Fruit fly (Drosophila melanogaster): Measurements from ENCODE around the gene S.

S gene

DNA sequence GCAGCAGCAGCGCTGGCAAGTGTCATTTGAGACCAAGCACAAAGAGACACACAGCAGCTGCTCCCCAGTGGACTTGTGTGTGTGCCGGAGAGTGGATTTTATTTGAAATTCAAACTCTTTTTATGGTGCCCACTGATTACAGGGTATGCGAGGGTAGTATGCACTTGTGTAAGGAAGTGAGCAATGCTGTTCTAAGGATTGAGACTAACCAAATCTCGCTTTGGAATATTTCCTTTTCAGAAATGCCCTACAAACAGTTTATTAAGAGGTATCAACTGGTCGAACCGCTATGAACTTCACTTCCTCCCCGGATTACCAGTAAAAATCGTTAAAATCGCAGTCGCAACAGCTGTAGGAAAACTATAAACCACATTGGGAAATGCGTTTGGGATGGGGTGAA, 1.9 kb downstream of the S start (continued):
- no peak for TF ChIP-seq chinmo (GFP tag; IDR thresholded peaks at IDR 0.05; ENCODE audit: partially characterized antibody)
- TF ChIP-seq Sox102F (GFP tag; optimal IDR thresholded peaks at IDR 0.05), result peak; percentile 97
- peak; percentile 45 for TF ChIP-seq Sry-β (GFP tag; optimal IDR thresholded peaks at IDR 0.05)
- TF ChIP-seq Six4 (GFP tag; optimal IDR thresholded peaks at IDR 0.05), result peak; percentile 94
- TF ChIP-seq CG3847 (GFP tag; IDR thresholded peaks at IDR 0.05), result peak; percentile 81
- peak; percentile 29 for TF ChIP-seq sd (tag; optimal IDR thresholded peaks at IDR 0.05)
- peak; percentile 92 for TF ChIP-seq CG11456 (GFP tag; IDR thresholded peaks at IDR 0.05)
- TF ChIP-seq HLH54F (GFP tag; optimal IDR thresholded peaks at IDR 0.05), result peak; percentile 87
- peak; percentile 36 for TF ChIP-seq CG13296 (GFP tag; optimal IDR thresholded peaks at IDR 0.05)
- peak; percentile 90 for TF ChIP-seq CoRest (tag; optimal IDR thresholded peaks at IDR 0.05)
- TF ChIP-seq HHEX (GFP tag; optimal IDR thresholded peaks at IDR 0.05), result peak; percentile 83
- peak; percentile 85 for TF ChIP-seq NK7.1 (GFP tag; optimal IDR thresholded peaks at IDR 0.05)
- TF ChIP-seq CG11560 (tag; IDR thresholded peaks at IDR 0.05), result peak; percentile 77; the same call in 2 of the 3 replicates
- peak; percentile 79 for TF ChIP-seq CG17802 (tag; optimal IDR thresholded peaks at IDR 0.05)
- no peak for TF ChIP-seq h (optimal IDR thresholded peaks at IDR 0.05)
- TF ChIP-seq CG7372 (GFP tag; IDR thresholded peaks at IDR 0.05), result peak; percentile 82
- TF ChIP-seq CG6854 (GFP tag; optimal IDR thresholded peaks at IDR 0.05), result peak; percentile 23
- TF ChIP-seq Hr51 (GFP tag; optimal IDR thresholded peaks at IDR 0.05), result peak; percentile 83 to 85
- TF ChIP-seq peb (GFP tag; IDR thresholded peaks at IDR 0.05), result peak; percentile 92
- no peak for TF ChIP-seq nerfin-2 (GFP tag; IDR thresholded peaks at IDR 0.05; ENCODE audit: partially characterized antibody)
- TF ChIP-seq CG10959 (GFP tag; IDR thresholded peaks at IDR 0.05), result peak; percentile 96
- peak in 1 of 3 experiments; percentile 93 for TF ChIP-seq Stat92E (GFP tag; optimal IDR thresholded peaks at IDR 0.05)
- TF ChIP-seq CG1832 (GFP tag; optimal IDR thresholded peaks at IDR 0.05), result no peak
- TF ChIP-seq HLH3B (GFP tag; IDR thresholded peaks at IDR 0.05), result peak; percentile 95
- TF ChIP-seq Dad (GFP tag; optimal IDR thresholded peaks at IDR 0.05), result peak; percentile 92
- peak; percentile 87 for TF ChIP-seq dati (GFP tag; IDR thresholded peaks at IDR 0.05)
- TF ChIP-seq Hr3 (GFP tag; optimal IDR thresholded peaks at IDR 0.05), result peak; percentile 91
- TF ChIP-seq CG9437 (GFP tag; optimal IDR thresholded peaks at IDR 0.05), result peak; percentile 76
- peak; percentile 94 for TF ChIP-seq Rx (GFP tag; IDR thresholded peaks at IDR 0.05)
- peak; percentile 96 for TF ChIP-seq D19B (GFP tag; optimal IDR thresholded peaks at IDR 0.05)
- peak; percentile 77 for TF ChIP-seq Lhr (GFP tag; optimal IDR thresholded peaks at IDR 0.05)
- peak; percentile 66 for TF ChIP-seq wek (GFP tag; optimal IDR thresholded peaks at IDR 0.05)
- TF ChIP-seq Sin3A (optimal IDR thresholded peaks at IDR 0.05), result no peak
- TF ChIP-seq CG4617 (GFP tag; optimal IDR thresholded peaks at IDR 0.05; ENCODE audit: borderline replicate concordance), result peak; percentile 90
- TF ChIP-seq trem (tag; optimal IDR thresholded peaks at IDR 0.05), result peak; percentile 88
- peak; percentile 14; the same call in 1 of the 3 replicates for TF ChIP-seq C15 (GFP tag; IDR thresholded peaks at IDR 0.05)
- TF ChIP-seq psq (GFP tag; optimal IDR thresholded peaks at IDR 0.05), result peak; percentile 84
- TF ChIP-seq mam (GFP tag; optimal IDR thresholded peaks at IDR 0.05), result peak; percentile 85
- TF ChIP-seq shn (GFP tag; optimal IDR thresholded peaks at IDR 0.05), result peak; percentile 93
- TF ChIP-seq CG15073 (GFP tag; optimal IDR thresholded peaks at IDR 0.05), result peak; percentile 79
- TF ChIP-seq slp2 (GFP tag; optimal IDR thresholded peaks at IDR 0.05), result peak; percentile 94
- peak; percentile 82 for TF ChIP-seq CG6272 (GFP tag; IDR thresholded peaks at IDR 0.05)
- peak; percentile 92 for TF ChIP-seq dysf (GFP tag; IDR thresholded peaks at IDR 0.05)
- peak; percentile 54 for TF ChIP-seq CG30020 (tag; optimal IDR thresholded peaks at IDR 0.05)
- peak; percentile 85 for TF ChIP-seq CG1792 (GFP tag; optimal IDR thresholded peaks at IDR 0.05)
- TF ChIP-seq Meics (GFP tag; optimal IDR thresholded peaks at IDR 0.05), result peak; percentile 61
- TF ChIP-seq Hmr (GFP tag; optimal IDR thresholded peaks at IDR 0.05), result peak; percentile 71
- TF ChIP-seq CG4854 (GFP tag; optimal IDR thresholded peaks at IDR 0.05), result peak; percentile 80
- TF ChIP-seq Bgb (GFP tag; IDR thresholded peaks at IDR 0.05; ENCODE audit: partially characterized antibody), result no peak
- TF ChIP-seq CrebB (tag; optimal IDR thresholded peaks at IDR 0.05), result peak; percentile 84
- peak; percentile 92 for TF ChIP-seq CG17829 (tag; optimal IDR thresholded peaks at IDR 0.05)
